Fruit fly (Drosophila melanogaster) whole organism, embryonic: Measurements from ENCODE around the gene RfC4.
A peak's percentile ranks its signal among the peaks of the same experiment; 100 is the strongest.

ENCODE experiments used
- CG10321 ChIP-seq: fragments of 200-800 bp; sonication (Bioruptor generic); IDR thresholded peaks from 2 replicates; pipeline ENCODE4 v1.3.6; 2022; ENCODE audit warnings: missing biosample characterization, missing genetic modification characterization
- CG10431 ChIP-seq: fragments of 200-800 bp; sonication (Bioruptor generic); optimal IDR thresholded peaks from 3 replicates; lab custom pipeline; 2018; ENCODE audit warnings: missing biosample characterization, mild to moderate bottlenecking, missing genetic modification characterization
- CG13123 ChIP-seq: fragments of 200-800 bp; sonication (Bioruptor generic); optimal IDR thresholded peaks from 2 replicates; lab custom pipeline; 2016; ENCODE audit warnings: missing biosample characterization, missing genetic modification characterization
- CG13287 ChIP-seq: fragments of 200-800 bp; sonication (Bioruptor generic); IDR thresholded peaks from 2 replicates; pipeline ENCODE4 v1.3.6; 2022; ENCODE audit warnings: missing biosample characterization, missing genetic modification characterization; ENCODE audit not compliant: partially characterized antibody
- CG1647 ChIP-seq: fragments of 200-800 bp; sonication (Bioruptor generic); optimal IDR thresholded peaks from 3 replicates; lab custom pipeline; 2016; ENCODE audit warnings: missing biosample characterization, missing genetic modification characterization
- CG16815 ChIP-seq: fragments of 200-800 bp; sonication (Bioruptor generic); optimal IDR thresholded peaks from 3 replicates; lab custom pipeline; 2017; ENCODE audit warnings: missing biosample characterization, mild to moderate bottlenecking, missing genetic modification characterization
- CG17186 ChIP-seq: fragments of 200-800 bp; sonication (Bioruptor generic); optimal IDR thresholded peaks from 3 replicates; lab custom pipeline; 2017; ENCODE audit warnings: missing biosample characterization, missing genetic modification reagents, missing genetic modification characterization
- CG18262 ChIP-seq: fragments of 200-800 bp; optimal IDR thresholded peaks from 3 replicates; lab custom pipeline; 2019; ENCODE audit warnings: missing biosample characterization, mild to moderate bottlenecking, missing genetic modification characterization, moderate library complexity
- CG2120 ChIP-seq: fragments of 200-800 bp; sonication (Bioruptor generic); optimal IDR thresholded peaks from 3 replicates; lab custom pipeline; 2016; ENCODE audit warnings: missing biosample characterization, missing genetic modification characterization
- CG2712 ChIP-seq: fragments of 200-800 bp; optimal IDR thresholded peaks from 3 replicates; lab custom pipeline; 2019; ENCODE audit warnings: missing biosample characterization, mild to moderate bottlenecking, missing genetic modification characterization, moderate library complexity
- CG30403 ChIP-seq: fragments of 200-800 bp; sonication (Bioruptor generic); optimal IDR thresholded peaks from 3 replicates; lab custom pipeline; 2016; ENCODE audit warnings: missing biosample characterization, missing genetic modification characterization
- CG32767 ChIP-seq: fragments of 200-800 bp; sonication (Bioruptor generic); IDR thresholded peaks from 2 replicates; pipeline ENCODE4 v1.3.6; 2022; ENCODE audit warnings: missing biosample characterization, missing genetic modification characterization
- CG34376 ChIP-seq: fragments of 200-800 bp; sonication (Bioruptor generic); optimal IDR thresholded peaks from 2 replicates; lab custom pipeline; 2018; ENCODE audit warnings: missing biosample characterization, mild to moderate bottlenecking, missing genetic modification characterization
- CG4854 ChIP-seq: fragments of 200-800 bp; sonication (Bioruptor generic); optimal IDR thresholded peaks from 2 replicates; lab custom pipeline; 2016; ENCODE audit warnings: missing biosample characterization, missing genetic modification characterization, inconsistent platforms
- CG7963 ChIP-seq: fragments of 200-800 bp; sonication (Bioruptor generic); IDR thresholded peaks from 3 replicates; pipeline ENCODE4 v1.3.6; 2022; ENCODE audit warnings: missing biosample characterization, missing genetic modification characterization; ENCODE audit not compliant: partially characterized antibody
- CG8290 ChIP-seq, 3 experiments: fragments of 200-800 bp; sonication (Bioruptor generic); optimal IDR thresholded peaks; 2 replicates each; lab custom pipeline; 2016 to 2019; ENCODE audit warnings: missing biosample characterization in 3 of 3, missing genetic modification characterization in 3 of 3, mild to moderate bottlenecking in 2 of 3, moderate library complexity in 1 of 3
- CG8478 ChIP-seq: fragments of >200 bp; optimal IDR thresholded peaks from 2 replicates; lab custom pipeline; 2018
- CTCF ChIP-seq: fragments of 200-800 bp; sonication (Bioruptor generic); optimal IDR thresholded peaks from 2 replicates; lab custom pipeline; 2017; ENCODE audit warnings: missing biosample characterization, mild to moderate bottlenecking, missing genetic modification characterization, moderate library complexity
- Camta ChIP-seq: fragments of 200-800 bp; sonication (Bioruptor generic); optimal IDR thresholded peaks from 2 replicates; lab custom pipeline; 2016; ENCODE audit warnings: missing biosample characterization, missing genetic modification characterization
- D19B ChIP-seq: fragments of 200-800 bp; sonication (Bioruptor generic); optimal IDR thresholded peaks from 2 replicates; lab custom pipeline; 2017; ENCODE audit warnings: missing biosample characterization, mild to moderate bottlenecking, missing genetic modification characterization
- Dip3 ChIP-seq: fragments of 200-800 bp; sonication (Bioruptor generic); optimal IDR thresholded peaks from 3 replicates; lab custom pipeline; 2016; ENCODE audit warnings: missing biosample characterization, missing genetic modification characterization
- Doc3 ChIP-seq: fragments of 200-800 bp; sonication (Bioruptor generic); IDR thresholded peaks from 3 replicates; pipeline ENCODE4 v1.3.6; 2022; ENCODE audit warnings: missing biosample characterization, missing genetic modification characterization; ENCODE audit not compliant: partially characterized antibody
- Dref ChIP-seq: fragments of 200-800 bp; sonication (Bioruptor generic); IDR thresholded peaks from 2 replicates; pipeline ENCODE4 v1.3.6; 2022; ENCODE audit warnings: missing biosample characterization, missing genetic modification characterization
- E2f2 ChIP-seq: fragments of 200-800 bp; sonication (Bioruptor generic); IDR thresholded peaks from 2 replicates; pipeline ENCODE4 v1.3.6; 2022; ENCODE audit warnings: missing biosample characterization, missing genetic modification characterization
- Eip74EF ChIP-seq, 2 experiments: fragments of 200-800 bp in 1 of 2; fragments of >200 bp in 1 of 2; sonication (Bioruptor generic) in 1 of 2; optimal IDR thresholded peaks; 2 replicates each; lab custom pipeline; 2017 to 2019; ENCODE audit warnings: missing biosample characterization in 2 of 2, missing genetic modification characterization in 2 of 2, mild to moderate bottlenecking in 1 of 2, moderate library complexity in 1 of 2
- Hmr ChIP-seq: fragments of 200-800 bp; sonication (Bioruptor generic); optimal IDR thresholded peaks from 3 replicates; lab custom pipeline; 2017; ENCODE audit warnings: mild to moderate bottlenecking, missing biosample characterization, missing genetic modification reagents, missing genetic modification characterization
- Lpt ChIP-seq: fragments of >200 bp; optimal IDR thresholded peaks from 2 replicates; lab custom pipeline; 2018; ENCODE audit warnings: missing biosample characterization, missing genetic modification characterization
- Meics ChIP-seq: fragments of 200-800 bp; sonication (Bioruptor generic); optimal IDR thresholded peaks from 2 replicates; lab custom pipeline; 2017; ENCODE audit warnings: missing biosample characterization, mild to moderate bottlenecking, missing genetic modification characterization
- NC2α ChIP-seq: fragments of 200-800 bp; sonication (Bioruptor generic); optimal IDR thresholded peaks from 2 replicates; lab custom pipeline; 2016; ENCODE audit warnings: missing biosample characterization, missing genetic modification characterization
- Trl ChIP-seq, 3 experiments: fragments of >200 bp in 2 of 3; fragments of 200-800 bp in 1 of 3; sonication (Bioruptor generic) in 1 of 3; optimal IDR thresholded peaks; 2 replicates in 1 of 3; 3 replicates in 2 of 3; lab custom pipeline; 2016 to 2017; ENCODE audit warnings: missing biosample characterization in 1 of 3, missing genetic modification characterization in 1 of 3
- dm ChIP-seq: fragments of 200-800 bp; sonication (Bioruptor generic); optimal IDR thresholded peaks from 3 replicates; lab custom pipeline; 2016; ENCODE audit warnings: missing biosample characterization, missing genetic modification characterization
- gfzf ChIP-seq: fragments of 200-800 bp; sonication (Bioruptor generic); optimal IDR thresholded peaks from 2 replicates; lab custom pipeline; 2016; ENCODE audit warnings: missing biosample characterization, mild to moderate bottlenecking, missing genetic modification characterization, moderate library complexity
- gsb-n ChIP-seq: fragments of 200-800 bp; sonication (Bioruptor generic); optimal IDR thresholded peaks from 3 replicates; lab custom pipeline; 2018; ENCODE audit warnings: missing biosample characterization, mild to moderate bottlenecking, missing genetic modification characterization
- her ChIP-seq: fragments of 200-800 bp; sonication (Bioruptor generic); optimal IDR thresholded peaks from 2 replicates; lab custom pipeline; 2016; ENCODE audit warnings: missing biosample characterization, missing genetic modification characterization
- inv ChIP-seq: fragments of 200-800 bp; sonication (Bioruptor generic); IDR thresholded peaks from 2 replicates; pipeline ENCODE4 v1.3.6; 2022; ENCODE audit warnings: missing biosample characterization, missing genetic modification characterization; ENCODE audit not compliant: partially characterized antibody
- jumu ChIP-seq: fragments of 200-800 bp; sonication (Bioruptor generic); optimal IDR thresholded peaks from 3 replicates; lab custom pipeline; 2016; ENCODE audit warnings: missing biosample characterization, missing genetic modification characterization
- kni ChIP-seq: fragments of 200-800 bp; sonication (Bioruptor generic); optimal IDR thresholded peaks from 3 replicates; lab custom pipeline; 2017; ENCODE audit warnings: mild to moderate bottlenecking, missing biosample characterization, missing genetic modification reagents, missing genetic modification characterization
- nerfin-1 ChIP-seq: fragments of 200-800 bp; sonication (Bioruptor generic); optimal IDR thresholded peaks from 3 replicates; lab custom pipeline; 2019; ENCODE audit warnings: missing biosample characterization, mild to moderate bottlenecking, missing genetic modification characterization, moderate library complexity
- nmo ChIP-seq: fragments of 200-800 bp; sonication (Bioruptor generic); optimal IDR thresholded peaks from 2 replicates; lab custom pipeline; 2018; ENCODE audit warnings: missing biosample characterization, mild to moderate bottlenecking, missing genetic modification characterization, moderate library complexity
- p53 ChIP-seq: fragments of 200-800 bp; sonication (Bioruptor generic); optimal IDR thresholded peaks from 2 replicates; lab custom pipeline; 2016; ENCODE audit warnings: missing biosample characterization, missing genetic modification characterization
- pho ChIP-seq: fragments of 200-800 bp; sonication (Bioruptor generic); optimal IDR thresholded peaks from 2 replicates; lab custom pipeline; 2016; ENCODE audit warnings: missing biosample characterization, missing genetic modification characterization
- phol ChIP-seq: fragments of 200-800 bp; sonication (Bioruptor generic); optimal IDR thresholded peaks from 3 replicates; lab custom pipeline; 2018; ENCODE audit warnings: missing biosample characterization, mild to moderate bottlenecking, missing genetic modification characterization, moderate library complexity
- pzg ChIP-seq: fragments of 200-800 bp; sonication (Bioruptor generic); optimal IDR thresholded peaks from 3 replicates; lab custom pipeline; 2018; ENCODE audit warnings: missing biosample characterization, mild to moderate bottlenecking, missing genetic modification characterization, moderate library complexity
- row ChIP-seq: fragments of 200-800 bp; sonication (Bioruptor generic); IDR thresholded peaks from 3 replicates; pipeline ENCODE4 v1.3.6; 2022; ENCODE audit warnings: missing biosample characterization, missing genetic modification characterization
- run ChIP-seq: fragments of 200-800 bp; sonication (Bioruptor generic); optimal IDR thresholded peaks from 3 replicates; lab custom pipeline; 2018; ENCODE audit warnings: missing biosample characterization, mild to moderate bottlenecking, missing genetic modification characterization
- sna ChIP-seq: fragments of 200-800 bp; sonication (Bioruptor generic); IDR thresholded peaks from 2 replicates; pipeline ENCODE4 v1.3.6; 2022; ENCODE audit warnings: missing biosample characterization, missing genetic modification characterization; ENCODE audit not compliant: partially characterized antibody
- sr ChIP-seq: fragments of 200-800 bp; sonication (Bioruptor generic); IDR thresholded peaks from 3 replicates; pipeline ENCODE4 v1.3.6; 2022; ENCODE audit warnings: missing biosample characterization, missing genetic modification characterization
- unc-4 ChIP-seq: fragments of 200-800 bp; sonication (Bioruptor generic); IDR thresholded peaks from 2 replicates; pipeline ENCODE4 v1.3.6; 2022; ENCODE audit warnings: missing biosample characterization, missing genetic modification characterization; ENCODE audit not compliant: partially characterized antibody

Gene RfC4

dm6 chr3L:4138804-4139521 lies 3.1 kb upstream of the RfC4 start, which contains the start of the genes Rop and Ras64B (continued):
- TF ChIP-seq run (tag; lab: Kevin White, UChicago) (peak; percentile 13), CG1647 (GFP tag; lab: Kevin White, UChicago) (peak; percentile 11), jumu (GFP tag; lab: Kevin White, UChicago) (peak; percentile 26), Camta (no peak), Hmr (peak; percentile 65), CG13123 (GFP tag; lab: Kevin White, UChicago) (no peak), sr (GFP tag; lab: Robert Waterston, UW) (peak; percentile 32; the same call in 1 of the 3 replicates), Dip3 (GFP tag; lab: Kevin White, UChicago) (no peak), nerfin-1 (tag; lab: Kevin White, UChicago) (peak; percentile 39), CG34376 (peak; percentile 65), CG8290 (GFP tag; optimal IDR thresholded peaks at IDR 0.05; lab: Kevin White, UChicago) (peak; percentile 53), CG8290 (tag; optimal IDR thresholded peaks at IDR 0.05; lab: Kevin White, UChicago) (peak in 1 of 2 experiments; percentile 84), CG10431 (GFP tag; lab: Kevin White, UChicago) (no peak), Meics (GFP tag; lab: Kevin White, UChicago) (peak; percentile 31), gsb-n (tag; lab: Kevin White, UChicago) (peak; percentile 43), E2f2 (GFP tag; lab: Robert Waterston, UW) (peak; percentile 58), CG18262 (peak; percentile 15), CG8478 (lab: Kevin White, UChicago) (no peak), sna (GFP tag; lab: Robert Waterston, UW) (peak; percentile 71), inv (GFP tag; lab: Robert Waterston, UW) (peak; percentile 79), CG2120 (GFP tag; lab: Kevin White, UChicago) (peak; percentile 47), dm (GFP tag; lab: Kevin White, UChicago) (peak; percentile 50), phol (tag; lab: Kevin White, UChicago) (peak; percentile 62), kni (no peak), nmo (GFP tag; lab: Kevin White, UChicago) (peak; percentile 75), CG13287 (peak; percentile 91), Lpt (GFP tag; lab: Kevin White, UChicago) (no peak), D19B (GFP tag; lab: Kevin White, UChicago) (no peak), Trl (optimal IDR thresholded peaks at IDR 0.05; lab: Kevin White, UChicago) (no peak), Trl (GFP tag; optimal IDR thresholded peaks at IDR 0.05; lab: Kevin White, UChicago) (peak; percentile 10), unc-4 (GFP tag; lab: Robert Waterston, UW) (peak; percentile 89), NC2α (GFP tag; lab: Kevin White, UChicago) (peak; percentile 21), p53 (GFP tag; lab: Kevin White, UChicago) (peak; percentile 26), Doc3 (GFP tag; lab: Robert Waterston, UW) (peak; percentile 28; the same call in 2 of the 3 replicates), CG2712 (tag; lab: Kevin White, UChicago) (peak; percentile 51), pzg (GFP tag; lab: Kevin White, UChicago) (peak; percentile 99), CG7963 (peak; percentile 77), Eip74EF (GFP tag; optimal IDR thresholded peaks at IDR 0.05; lab: Kevin White, UChicago) (peak in 1 of 2 experiments; percentile 15), row (GFP tag; lab: Robert Waterston, UW) (peak; percentile 39; the same call in 1 of the 3 replicates), CTCF (peak; percentile 29), CG32767 (GFP tag; lab: Robert Waterston, UW) (peak; percentile 56; the same call in 1 of the 2 replicates), Dref (GFP tag; lab: Robert Waterston, UW) (peak; percentile 98), CG16815 (GFP tag; lab: Kevin White, UChicago) (no peak), pho (peak; percentile 6), CG30403 (peak; percentile 38), CG10321 (GFP tag; lab: Robert Waterston, UW) (no peak), CG4854 (peak; percentile 13), gfzf (GFP tag; lab: Kevin White, UChicago) (peak; percentile 97), CG17186 (GFP tag; lab: Kevin White, UChicago) (peak; percentile 83), her (GFP tag; lab: Kevin White, UChicago) (peak; percentile 17)
